Fruit fly (Drosophila melanogaster) whole organism, embryonic: ENCODE measurements around the gene mahe.

Source experiments
- HmgD ChIP-seq: fragments of 200-800 bp; sonication (Bioruptor generic); optimal IDR thresholded peaks from 3 replicates; lab custom pipeline; 2016; ENCODE audit warnings: missing biosample characterization, missing genetic modification characterization
- pho ChIP-seq: fragments of 200-800 bp; sonication (Bioruptor generic); optimal IDR thresholded peaks from 2 replicates; lab custom pipeline; 2016; ENCODE audit warnings: missing biosample characterization, missing genetic modification characterization

DNA sequence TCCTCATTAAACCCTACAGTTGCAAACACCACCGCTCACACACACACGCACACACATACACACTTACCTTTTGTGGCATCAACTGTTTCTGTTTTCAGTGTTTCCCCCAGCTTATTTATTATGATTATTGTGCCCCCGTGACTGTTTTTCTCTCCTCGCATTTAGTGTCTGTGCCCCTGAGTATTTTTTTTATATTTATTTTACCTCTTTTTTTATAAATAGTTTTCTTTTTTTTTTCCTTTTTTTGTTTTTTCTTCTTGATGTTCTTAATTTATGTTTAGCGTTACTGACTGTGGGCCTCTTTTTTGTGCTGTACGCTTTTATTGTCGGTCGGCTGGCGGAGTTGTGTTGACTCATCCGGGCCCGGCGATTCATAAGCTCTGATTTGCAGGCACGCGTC is 49.6 kb upstream of the mahe start:
- no peak for TF ChIP-seq HmgD (GFP tag; lab: Kevin White, UChicago)
- no peak for TF ChIP-seq pho (GFP tag; lab: Kevin White, UChicago)
